Fruit fly (Drosophila melanogaster): Measurements from ENCODE around the gene Ctu2.

Gene Ctu2

DNA sequence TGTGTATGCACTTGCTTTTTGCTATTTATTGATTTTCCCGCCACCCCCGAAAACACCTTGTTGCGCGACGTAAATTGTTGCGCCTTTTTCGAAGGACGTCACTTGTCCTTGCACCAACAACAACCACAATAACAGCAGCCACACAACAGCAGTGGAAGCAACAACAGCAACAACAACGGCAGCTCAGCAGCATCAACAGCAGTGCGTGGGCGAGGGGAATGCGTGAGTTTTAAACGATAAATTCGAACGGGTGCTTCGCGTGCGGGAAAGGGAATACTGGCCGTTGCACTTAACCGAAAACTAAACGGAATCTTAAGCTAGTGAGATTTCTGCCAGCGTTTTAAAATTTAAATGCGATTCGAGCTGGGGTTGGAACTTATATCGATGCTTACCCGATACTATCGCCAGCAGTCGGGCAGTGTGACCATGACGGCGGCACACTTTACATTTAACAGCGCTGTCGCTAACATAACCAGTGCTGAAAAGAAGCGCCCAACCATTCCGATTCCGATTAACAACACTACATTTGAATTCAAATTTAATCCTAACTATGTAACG, 15.4 kb upstream of the Ctu2 start, which contains the start of gene cyst:
Gene cyst, minus strand, starts transcription at position 404 of the 558 bp plus-strand sequence.
- peak in 1 of 2 experiments; percentile 27 for TF ChIP-seq CTCF (optimal IDR thresholded peaks at IDR 0.05)
- TF ChIP-seq CG8478 (optimal IDR thresholded peaks at IDR 0.05): no peak

DNA sequence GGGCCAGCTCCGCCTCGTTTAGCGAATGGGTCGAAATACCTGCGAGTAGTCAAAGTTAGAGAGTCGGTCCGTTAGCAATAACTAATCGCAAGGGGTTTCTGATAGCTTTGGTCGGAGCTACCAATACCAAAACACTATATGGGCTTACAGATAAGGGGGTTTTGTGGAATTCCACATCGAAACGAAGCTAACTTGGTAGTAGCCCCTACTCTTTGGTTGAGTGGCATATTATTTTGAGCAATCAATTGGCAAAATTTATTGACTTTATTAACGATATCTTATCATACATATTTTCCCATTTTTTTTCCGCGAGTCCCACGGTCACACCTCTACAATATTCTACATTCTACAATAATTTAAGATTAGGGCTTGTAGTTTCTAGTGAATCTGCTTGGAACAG, 13.3 kb upstream of the Ctu2 start:
- TF ChIP-seq CTCF (optimal IDR thresholded peaks at IDR 0.05): no peak

DNA sequence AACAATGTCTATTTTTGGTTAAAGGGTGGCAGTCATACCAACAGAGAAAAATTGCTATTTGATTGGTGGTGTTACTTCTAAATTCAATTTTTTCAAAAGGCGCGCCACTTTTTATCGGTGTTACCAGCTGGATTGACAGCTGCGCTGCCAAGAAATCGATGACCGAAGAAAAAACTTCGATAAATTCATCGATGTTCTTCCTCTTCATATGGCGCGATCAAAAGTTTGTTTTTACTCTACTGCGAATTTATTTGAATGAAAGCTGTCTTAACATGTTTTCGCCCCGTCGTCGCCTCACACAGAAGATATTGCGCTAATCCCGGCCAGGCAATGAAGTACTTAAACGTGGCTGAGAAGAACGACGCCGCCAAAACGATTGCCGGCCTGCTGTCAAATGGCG, 4.9 kb upstream of the Ctu2 start, which contains the start of gene Top3alpha:
Gene Top3alpha, plus strand, starts transcription at position 186 of the 400 bp plus-strand sequence.
- TF ChIP-seq CTCF (optimal IDR thresholded peaks at IDR 0.05) (no peak), CG8478 (optimal IDR thresholded peaks at IDR 0.05) (no peak)

DNA sequence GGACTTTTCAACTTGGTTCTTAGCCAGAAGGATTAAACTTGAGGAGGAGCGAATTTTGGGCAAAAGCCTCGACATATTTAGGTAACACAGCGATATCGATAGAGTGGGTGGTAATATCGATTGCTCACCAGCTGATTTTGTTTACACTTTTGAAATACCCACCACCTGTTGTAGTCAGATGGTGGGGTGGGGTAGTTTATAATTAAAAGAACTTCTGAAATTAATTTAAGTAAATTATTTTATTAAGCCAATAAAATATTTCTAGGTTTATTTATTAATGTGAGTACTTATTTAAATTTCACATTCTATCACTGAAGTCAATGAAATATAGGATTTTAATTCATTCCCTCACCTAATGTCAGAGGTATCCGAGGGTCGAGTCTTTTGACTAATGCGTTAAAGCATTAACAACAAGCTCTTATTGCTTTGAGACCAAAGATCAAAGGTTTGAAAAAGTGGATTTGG, 3.0 kb downstream of the Ctu2 start, which contains the start of the genes CG10194 and CG18094:
Gene CG10194, minus strand, starts transcription at position 108 of the 465 bp plus-strand sequence.
Gene CG18094, plus strand, starts transcription at position 266 of the 465 bp plus-strand sequence.
- no peak for TF ChIP-seq CG8478 (optimal IDR thresholded peaks at IDR 0.05)
- TF ChIP-seq CTCF (optimal IDR thresholded peaks at IDR 0.05): no peak

DNA sequence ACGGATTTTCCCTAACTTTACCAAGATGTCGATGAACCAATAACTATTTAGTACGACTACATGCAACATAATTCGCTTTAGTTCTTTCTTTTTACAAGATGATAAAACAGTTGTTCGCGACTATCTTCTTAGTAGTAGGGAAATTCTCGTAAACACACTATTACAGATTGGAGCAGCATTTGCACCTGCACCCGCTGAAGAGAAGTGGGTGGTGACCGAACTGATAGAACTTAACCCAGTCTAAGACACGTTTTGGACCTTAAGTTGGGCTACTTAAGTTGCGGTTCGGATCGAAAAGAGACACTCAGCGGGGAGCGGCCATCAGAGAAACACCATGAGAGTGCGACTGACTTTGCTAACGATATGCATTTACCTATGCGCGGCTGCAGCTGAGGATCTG, 5.9 kb downstream of the Ctu2 start, which contains the start of gene CG13083:
Gene CG13083, plus strand, starts transcription at position 301 of the 400 bp plus-strand sequence.
- TF ChIP-seq CTCF (optimal IDR thresholded peaks at IDR 0.05): no peak
- no peak for TF ChIP-seq CG8478 (optimal IDR thresholded peaks at IDR 0.05)

DNA sequence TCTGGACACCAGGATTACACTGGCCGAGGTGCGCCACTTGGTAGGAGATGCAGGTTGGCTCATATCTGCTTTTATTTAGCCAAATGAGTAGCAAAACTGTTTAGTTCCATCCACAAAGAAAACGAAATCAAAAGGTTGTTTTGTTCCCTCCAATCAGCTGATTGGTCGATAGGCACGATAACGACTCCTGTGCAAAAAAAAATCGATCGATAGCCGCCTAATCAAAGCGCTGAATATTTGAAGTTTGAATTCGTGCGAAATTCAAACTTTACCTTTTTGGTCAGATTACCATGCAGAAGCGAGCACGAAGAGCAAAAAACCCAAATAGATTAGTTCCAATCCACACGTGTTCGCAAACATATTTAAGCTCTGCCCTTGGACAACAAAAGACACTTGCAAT, 8.5 kb downstream of the Ctu2 start, which contains the start of the genes CG10195 and CG13084:
Gene CG10195, minus strand, starts transcription at position 167 of the 400 bp plus-strand sequence.
Gene CG13084, plus strand, starts transcription at position 392 of the 400 bp plus-strand sequence.
- TF ChIP-seq CTCF (optimal IDR thresholded peaks at IDR 0.05): no peak
- TF ChIP-seq CG8478 (optimal IDR thresholded peaks at IDR 0.05): no peak

DNA sequence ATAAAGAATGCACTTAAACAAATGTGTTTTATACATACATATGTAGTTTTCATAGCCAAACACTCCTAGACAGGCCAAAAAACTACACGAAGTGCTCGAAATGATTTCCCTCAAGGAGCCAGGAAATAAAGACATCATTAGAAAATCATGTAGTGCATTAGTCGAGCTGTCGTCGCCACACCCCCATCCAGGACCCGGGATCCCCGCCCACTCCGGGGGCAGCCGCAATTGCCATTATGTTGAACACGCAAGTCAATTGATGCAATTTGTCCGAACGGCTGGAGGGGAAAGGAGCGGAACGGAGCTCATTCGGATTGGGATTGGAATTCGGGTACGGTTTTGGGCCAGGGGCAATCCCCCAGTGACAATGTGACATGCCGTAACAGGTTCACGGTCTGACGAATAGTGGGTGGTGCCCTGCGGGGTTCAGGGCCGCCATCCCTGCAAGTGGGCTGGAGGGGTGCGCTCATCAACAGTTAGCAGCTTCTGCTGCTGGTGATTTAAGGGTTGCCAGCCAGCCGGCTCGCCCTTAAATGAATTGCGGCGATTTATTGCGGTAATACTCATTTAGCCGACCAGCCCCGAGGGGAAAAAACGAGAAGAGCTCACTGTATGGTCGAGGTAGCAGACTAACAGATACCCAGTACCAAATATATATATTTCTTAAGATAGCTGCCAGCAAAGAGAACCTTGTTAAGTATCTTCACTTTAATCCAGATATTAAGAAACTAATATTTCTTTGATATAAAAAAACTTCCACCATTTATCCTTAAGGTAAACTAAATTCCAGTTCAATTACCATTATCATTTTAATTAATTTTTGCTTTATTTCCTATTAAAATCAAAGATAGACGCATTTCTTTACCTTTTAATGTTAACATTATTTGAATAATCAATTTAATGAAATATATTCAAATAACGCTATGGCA, 12.4 kb downstream of the Ctu2 start:
- TF ChIP-seq CTCF (optimal IDR thresholded peaks at IDR 0.05) (no peak), CG8478 (optimal IDR thresholded peaks at IDR 0.05) (no peak)

DNA sequence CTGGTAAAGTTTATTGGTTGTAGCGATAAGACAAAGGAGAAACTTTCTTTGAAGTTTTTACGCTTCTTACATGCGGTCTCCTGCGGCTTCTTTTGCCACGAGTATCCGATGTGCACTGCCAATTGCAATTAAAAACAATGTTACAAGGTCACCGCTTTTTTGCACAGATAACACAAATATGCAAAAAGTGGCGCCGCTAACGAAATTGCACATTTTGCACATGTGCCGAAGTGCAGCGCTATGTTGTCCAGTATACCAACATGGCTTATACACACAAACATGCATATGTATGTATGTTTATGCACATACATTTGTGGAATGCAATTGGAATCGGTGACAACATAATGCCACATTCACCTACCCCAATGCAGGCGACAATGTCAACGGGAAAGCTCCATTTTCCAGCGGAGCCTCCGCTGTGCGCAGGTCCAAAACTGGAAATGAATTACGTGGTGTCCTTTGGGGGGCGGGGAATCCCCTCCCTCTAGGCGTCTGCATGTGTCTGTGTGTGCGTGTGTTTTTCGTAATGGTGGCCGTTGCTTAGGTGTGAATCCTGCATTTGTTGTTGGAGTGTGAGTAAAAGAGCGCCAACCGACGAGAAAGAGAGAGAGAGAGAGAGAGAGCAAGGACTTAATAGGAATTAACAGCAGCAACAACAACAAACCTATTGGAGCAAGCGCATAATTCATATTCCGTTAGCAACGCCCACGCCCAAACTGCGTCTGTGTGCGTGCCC, 13.6 kb downstream of the Ctu2 start:
- TF ChIP-seq CG8478 (optimal IDR thresholded peaks at IDR 0.05): no peak
- TF ChIP-seq CTCF (optimal IDR thresholded peaks at IDR 0.05): no peak

DNA sequence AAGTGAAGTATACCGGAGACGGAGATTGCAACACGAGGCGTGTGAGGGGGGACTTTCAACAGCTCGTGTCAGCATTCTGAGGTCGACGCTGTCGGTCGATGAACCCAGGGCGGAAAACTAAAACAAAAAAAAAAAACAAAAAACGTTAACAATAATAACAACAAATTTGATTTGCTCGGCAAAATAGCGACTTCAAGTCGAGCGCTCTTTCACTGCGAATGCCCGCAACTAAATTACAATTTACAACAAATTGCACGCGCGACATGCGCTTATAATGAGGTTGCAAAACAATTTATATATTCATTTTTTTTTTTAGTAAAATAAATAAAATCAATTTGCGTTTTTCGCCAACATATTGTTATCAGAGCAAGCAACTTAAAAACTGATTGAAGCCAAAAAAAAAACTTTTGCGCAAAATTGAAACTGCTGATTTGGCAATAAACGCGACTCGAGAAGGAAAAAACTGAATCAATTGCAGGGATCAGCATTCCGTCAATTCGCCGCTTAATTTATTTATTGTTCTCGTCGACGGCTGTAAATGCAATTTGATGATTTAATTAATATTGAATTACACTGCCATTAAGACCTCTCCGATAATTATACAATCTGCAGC, 19.6 kb downstream of the Ctu2 start:
- TF ChIP-seq CTCF (optimal IDR thresholded peaks at IDR 0.05): no peak
- no peak for TF ChIP-seq CG8478 (optimal IDR thresholded peaks at IDR 0.05)

DNA sequence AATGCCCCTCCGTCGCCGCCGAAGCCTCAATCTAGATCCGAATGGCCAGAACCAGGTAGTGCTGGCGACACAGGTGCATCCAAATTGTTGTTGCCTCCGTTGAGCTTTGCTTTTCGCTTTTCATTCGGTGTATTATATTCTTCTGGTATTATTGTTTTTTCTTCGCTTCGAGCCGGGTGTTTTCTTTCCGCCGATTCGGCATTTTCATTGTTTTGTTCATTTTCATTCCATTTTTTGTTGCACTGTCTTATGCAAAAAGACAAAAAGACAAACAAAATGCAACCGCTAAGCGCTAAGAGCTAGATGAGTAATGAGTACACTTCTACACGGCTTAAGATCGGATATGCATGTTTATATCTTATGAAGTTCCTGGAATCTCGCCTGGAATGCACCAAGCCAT, 20.8 kb downstream of the Ctu2 start:
- TF ChIP-seq CTCF (optimal IDR thresholded peaks at IDR 0.05) (no peak), CG8478 (optimal IDR thresholded peaks at IDR 0.05) (no peak)

DNA sequence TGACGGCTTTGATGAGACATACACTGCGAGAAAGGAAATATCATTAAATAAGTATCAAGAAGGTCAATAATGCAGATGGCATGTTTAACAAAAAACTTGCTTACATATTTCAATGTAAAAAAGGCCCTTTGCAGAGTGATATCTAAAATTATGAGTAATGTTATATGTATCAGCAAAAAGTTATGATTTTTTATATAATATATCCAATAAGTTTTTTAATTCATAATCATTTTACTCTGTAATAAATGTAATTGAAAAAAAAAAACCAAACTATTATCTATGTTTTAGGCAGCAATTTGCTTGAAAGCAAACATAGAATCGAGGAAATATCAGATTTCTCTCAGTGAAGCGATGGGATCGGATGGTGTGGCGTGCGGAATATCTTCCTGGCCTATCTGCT, 23.3 kb downstream of the Ctu2 start:
- no peak for TF ChIP-seq CG8478 (optimal IDR thresholded peaks at IDR 0.05)
- TF ChIP-seq CTCF (optimal IDR thresholded peaks at IDR 0.05): no peak

DNA sequence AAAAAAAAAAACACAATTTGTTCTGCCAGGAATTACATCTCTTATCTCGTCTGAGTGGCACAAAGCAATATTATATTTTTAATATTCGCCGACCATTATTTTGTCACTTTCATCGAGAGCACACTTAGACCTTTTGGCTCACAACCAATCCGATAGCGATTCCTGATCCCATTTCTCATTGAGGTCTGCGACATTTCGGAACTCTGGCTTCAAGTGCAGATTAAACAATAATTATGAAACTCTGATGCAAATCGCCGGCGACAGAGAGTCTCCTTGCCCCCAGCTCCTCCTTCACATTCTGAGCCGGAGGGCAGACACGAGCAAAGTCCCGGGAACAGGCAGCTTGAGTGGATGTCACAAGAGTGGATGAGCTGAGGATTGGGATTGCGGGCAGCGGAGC, 24.0 kb downstream of the Ctu2 start:
- TF ChIP-seq CTCF (optimal IDR thresholded peaks at IDR 0.05): no peak
- no peak for TF ChIP-seq CG8478 (optimal IDR thresholded peaks at IDR 0.05)

DNA sequence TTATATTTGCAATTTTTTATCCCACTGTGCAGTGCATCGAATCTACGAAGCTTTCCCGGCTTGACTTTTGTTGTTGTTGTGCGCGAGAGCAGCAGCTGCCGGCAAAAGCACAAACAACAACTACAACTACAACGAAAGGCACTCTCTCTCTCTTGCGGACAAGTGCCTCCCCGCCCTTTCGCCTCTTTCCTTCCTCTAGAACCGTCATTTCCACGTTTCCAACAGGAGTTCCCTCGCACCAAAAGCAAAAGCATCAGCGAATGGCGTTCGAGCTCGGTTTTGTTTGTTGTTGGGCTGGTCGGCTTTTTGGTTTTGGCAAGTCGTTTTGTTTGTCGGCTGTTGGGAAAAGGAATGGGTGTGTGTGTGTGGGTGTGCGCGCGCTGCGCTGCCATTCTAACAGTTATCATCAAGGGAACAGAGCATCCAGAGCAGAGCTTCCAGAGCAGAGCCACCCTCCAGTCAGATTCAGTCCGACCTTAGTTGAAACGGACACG, 29.2 kb downstream of the Ctu2 start, which contains the start of gene tj:
Gene tj, plus strand, starts transcription at position 444 of the 494 bp plus-strand sequence.
- TF ChIP-seq CTCF (optimal IDR thresholded peaks at IDR 0.05): no peak
- no peak for TF ChIP-seq CG8478 (optimal IDR thresholded peaks at IDR 0.05)

DNA sequence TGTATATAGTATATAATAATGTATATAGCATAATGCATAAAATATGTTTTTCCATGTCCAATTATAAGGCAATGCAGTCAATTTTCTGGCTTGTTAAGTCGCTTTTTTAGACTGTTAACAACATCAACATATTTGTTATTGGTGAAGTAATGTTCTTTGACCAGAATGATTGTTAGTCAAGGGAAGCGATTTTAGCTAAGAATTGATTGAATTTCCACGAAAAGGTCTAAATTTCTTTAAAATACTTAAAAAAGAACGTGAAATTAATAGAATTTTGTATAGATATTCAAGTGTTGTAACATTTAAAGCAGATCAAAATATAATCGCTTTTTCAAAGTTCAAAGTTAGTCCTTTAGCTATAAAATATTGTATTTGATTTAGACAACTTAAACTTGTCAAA, 29.6 kb downstream of the Ctu2 start:
- TF ChIP-seq CTCF (optimal IDR thresholded peaks at IDR 0.05): no peak
- TF ChIP-seq CG8478 (optimal IDR thresholded peaks at IDR 0.05): no peak
